Worm (Caenorhabditis elegans) whole organism, L4/young adult: Measurements from ENCODE around the gene ZK177.2.

Source experiments
- dao-5 ChIP-seq: sonication (generic microtip); optimal IDR thresholded peaks from 2 replicates; lab custom pipeline; 2016; ENCODE audit warnings: missing genotype, missing genetic modification characterization, moderate library complexity, missing compliant biosample characterization
- him-1 ChIP-seq: sonication (generic microtip); optimal IDR thresholded peaks from 2 replicates; lab custom pipeline; 2016; ENCODE audit warnings: missing genotype, missing genetic modification reagents, missing genetic modification characterization, missing compliant biosample characterization

ce11 chrII:5537524-5537923, 18.5 kb downstream of the ZK177.2 start, which contains the start of gene C17C3.11:
- TF ChIP-seq him-1 (tag; lab: Kevin White, UChicago), result no peak
- TF ChIP-seq dao-5, result no peak
